Worm (Caenorhabditis elegans) whole organism, L1 larva: ENCODE measurements around the gene srh-237.

ENCODE experiments used
- ama-1 ChIP-seq: fragments of 150-350 bp; optimal IDR thresholded peaks from 2 replicates; lab custom pipeline; 2014
- ceh-82 ChIP-seq, 3 experiments: fragments of 150-350 bp in 1 of 3; sonication (generic microtip) in 2 of 3; optimal IDR thresholded peaks; 2 replicates each; lab custom pipeline; 2014 to 2017; ENCODE audit warnings: missing biosample characterization in 3 of 3, missing genetic modification characterization in 3 of 3
- efl-3 ChIP-seq: fragments of 200-800 bp; sonication (Bioruptor generic); optimal IDR thresholded peaks from 2 replicates; lab custom pipeline; 2018; ENCODE audit warnings: mild to moderate bottlenecking, missing genetic modification characterization, missing compliant biosample characterization
- lsy-2 ChIP-seq, 2 experiments: fragments of 150-350 bp; optimal IDR thresholded peaks; 2 replicates each; lab custom pipeline; 2014; ENCODE audit warnings: missing biosample characterization in 2 of 2, missing genetic modification characterization in 2 of 2
- nhr-237 ChIP-seq: fragments of 150-350 bp; optimal IDR thresholded peaks from 2 replicates; lab custom pipeline; 2014; ENCODE audit warnings: missing biosample characterization, missing genetic modification characterization
- nhr-76 ChIP-seq: sonication (generic microtip); optimal IDR thresholded peaks from 2 replicates; lab custom pipeline; 2017; ENCODE audit warnings: missing biosample characterization, missing genetic modification characterization
- nhr-85 ChIP-seq: sonication (generic microtip); peaks from one replicate; lab custom pipeline; 2016; ENCODE audit warnings: missing genetic modification characterization, inconsistent platforms, missing compliant biosample characterization
- nhr-90 ChIP-seq: sonication (generic microtip); optimal IDR thresholded peaks from 2 replicates; lab custom pipeline; 2016; ENCODE audit warnings: mild to moderate bottlenecking, missing genetic modification characterization, missing compliant biosample characterization; ENCODE audit not compliant: poor library complexity
- rnt-1 ChIP-seq: sonication (generic microtip); optimal IDR thresholded peaks from 2 replicates; lab custom pipeline; 2016; ENCODE audit warnings: mild to moderate bottlenecking, missing genetic modification characterization, moderate library complexity, missing compliant biosample characterization
- sptf-1 ChIP-seq: fragments of 150-350 bp; optimal IDR thresholded peaks from 2 replicates; lab custom pipeline; 2014; ENCODE audit warnings: missing biosample characterization, missing genetic modification characterization
- sup-37 ChIP-seq: fragments of 200-800 bp; sonication (Bioruptor generic); optimal IDR thresholded peaks from 2 replicates; lab custom pipeline; 2018; ENCODE audit warnings: mild to moderate bottlenecking, missing genetic modification characterization, missing compliant biosample characterization
- unc-130 ChIP-seq: fragments of 150-350 bp; optimal IDR thresholded peaks from 2 replicates; lab custom pipeline; 2017; ENCODE audit warnings: missing biosample characterization, missing genetic modification characterization, inconsistent platforms
- unc-62 ChIP-seq: fragments of 150-350 bp; optimal IDR thresholded peaks from 2 replicates; lab custom pipeline; 2014; ENCODE audit warnings: missing biosample characterization, missing genetic modification reagents, missing genetic modification characterization
- ztf-11 ChIP-seq, 2 experiments: sonication (generic microtip); optimal IDR thresholded peaks; 2 replicates each; lab custom pipeline; 2016 to 2017; ENCODE audit warnings: missing genetic modification characterization in 2 of 2, missing biosample characterization in 1 of 2, missing compliant biosample characterization in 1 of 2

DNA sequence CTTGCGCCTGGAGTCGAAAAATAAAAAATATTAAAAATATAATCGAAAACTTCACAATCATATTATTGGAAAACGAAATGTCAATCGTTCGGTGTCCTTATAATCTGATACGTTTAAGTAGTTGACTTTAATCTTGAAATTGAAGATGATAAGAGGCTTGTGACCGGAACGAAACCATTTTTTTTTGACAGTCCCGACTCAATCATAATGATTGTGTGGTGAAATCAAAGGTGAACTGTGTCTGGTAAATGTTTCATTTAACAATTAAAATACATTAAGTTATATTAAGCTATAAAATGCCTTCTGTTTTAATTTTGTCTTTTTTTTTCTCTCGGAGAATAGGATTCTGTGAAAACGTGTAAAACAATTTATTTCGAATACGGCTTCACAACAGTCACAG, 12.3 kb upstream of the srh-237 start, which contains the start of gene T05E12.3:
- TF ChIP-seq efl-3 (GFP tag; lab: Kevin White, UChicago) (no peak), nhr-237 (tag; lab: Kevin White, UChicago) (no peak), sup-37 (no peak), lsy-2 (tag; optimal IDR thresholded peaks at IDR 0.05; lab: Kevin White, UChicago) (no peak), nhr-90 (tag; lab: Kevin White, UChicago) (no peak), unc-62 (GFP tag; lab: Kevin White, UChicago) (no peak), nhr-85 (tag; lab: Kevin White, UChicago) (no peak), ztf-11 (tag; optimal IDR thresholded peaks at IDR 0.05; lab: Kevin White, UChicago) (no peak), nhr-76 (tag; lab: Kevin White, UChicago) (no peak), ama-1 (no peak), ceh-82 (tag; optimal IDR thresholded peaks at IDR 0.05; lab: Kevin White, UChicago) (no peak), sptf-1 (tag; lab: Kevin White, UChicago) (no peak), unc-130 (tag; lab: Kevin White, UChicago) (no peak), rnt-1 (tag; lab: Kevin White, UChicago) (no peak)
